Worm (Caenorhabditis elegans): Measurements from ENCODE around the gene msp-53.

DNA sequence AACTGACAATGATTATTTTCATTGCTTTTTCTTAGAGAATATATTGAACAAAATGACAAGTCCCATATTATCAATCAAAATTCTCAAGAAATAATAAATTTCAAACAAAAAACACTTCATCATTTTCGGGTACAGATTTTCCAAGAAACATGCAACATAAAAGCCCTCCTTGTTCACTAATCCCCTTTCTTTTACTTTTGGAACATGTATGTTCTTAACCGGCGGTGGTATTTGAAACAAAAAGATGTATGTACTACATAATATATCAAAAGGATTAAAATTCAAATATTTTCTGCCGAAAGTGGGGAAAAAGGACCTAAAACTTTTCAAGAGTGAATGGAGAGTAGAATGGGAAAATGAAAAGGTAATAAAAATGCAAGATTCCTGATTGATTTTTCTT is 10.6 kb downstream of the msp-53 start:
- no peak for TF ChIP-seq ets-7 (tag; optimal IDR thresholded peaks at IDR 0.05)
- no peak for TF ChIP-seq tra-4 (tag; optimal IDR thresholded peaks at IDR 0.05)
- TF ChIP-seq sea-1 (GFP tag; conservative IDR thresholded peaks at IDR 0.05) = no peak
- TF ChIP-seq ama-1 (optimal IDR thresholded peaks at IDR 0.05) = no peak
- TF ChIP-seq ceh-13 (GFP tag; optimal IDR thresholded peaks at IDR 0.05) = no peak
- TF ChIP-seq ceh-36 (tag; optimal IDR thresholded peaks at IDR 0.05) = no peak
- no peak for TF ChIP-seq aly-1 (tag; optimal IDR thresholded peaks at IDR 0.05)
- no peak for TF ChIP-seq pes-1 (GFP tag; IDR thresholded peaks at IDR 0.05)
- no peak for TF ChIP-seq F13C5.2 (tag; optimal IDR thresholded peaks at IDR 0.05)
- TF ChIP-seq hnd-1 (tag; optimal IDR thresholded peaks at IDR 0.05) = no peak
- TF ChIP-seq B0310.2 (tag; optimal IDR thresholded peaks at IDR 0.05) = no peak
- no peak for TF ChIP-seq tbx-37 (GFP tag; conservative IDR thresholded peaks at IDR 0.05)
- TF ChIP-seq tbx-11 (GFP tag; IDR thresholded peaks at IDR 0.05) = no peak
- TF ChIP-seq flt-1 (GFP tag; IDR thresholded peaks at IDR 0.05) = no peak
